Fruit fly (Drosophila melanogaster): ENCODE data around the gene Plp.

The Plp gene

dm6 chr3L:15137790-15138189, 43.3 kb upstream of the Plp start:
- TF ChIP-seq CG11696 (GFP tag; IDR thresholded peaks at IDR 0.05) (no peak), CG9876 (GFP tag; optimal IDR thresholded peaks at IDR 0.05) (no peak), Med (GFP tag) (peak; percentile 27), D19A (tag; optimal IDR thresholded peaks at IDR 0.05) (no peak), sens (GFP tag) (peak; percentile 65), ap (GFP tag; IDR thresholded peaks at IDR 0.05) (no peak), dpn (GFP tag; optimal IDR thresholded peaks at IDR 0.05) (no peak), Oli (tag; optimal IDR thresholded peaks at IDR 0.05) (no peak)

dm6 chr3L:15136659-15137572, 42.4 kb upstream of the Plp start, which contains the start of gene CG12316:
CG12316 (minus strand) TSS chr3L:15136934.
- TF ChIP-seq Hmr (GFP tag; optimal IDR thresholded peaks at IDR 0.05) = peak; percentile 94
- TF ChIP-seq CrebB (tag; optimal IDR thresholded peaks at IDR 0.05) = peak; percentile 92
- TF ChIP-seq CG31365 (tag; optimal IDR thresholded peaks at IDR 0.05) = peak; percentile 85
- peak; percentile 90 for TF ChIP-seq CG10209 (GFP tag; optimal IDR thresholded peaks at IDR 0.05)
- peak; percentile 79 for TF ChIP-seq Mrtf (GFP tag; IDR thresholded peaks at IDR 0.05)
- peak; percentile 81 for TF ChIP-seq CG18011 (GFP tag; optimal IDR thresholded peaks at IDR 0.05)
- 0 out of 2 replicates have a peak, but pooled peaks have one; percentile 19 for TF ChIP-seq cas (GFP tag; IDR thresholded peaks at IDR 0.05)
- TF ChIP-seq Oaz (GFP tag; IDR thresholded peaks at IDR 0.05) = peak; percentile 63
- TF ChIP-seq ash1 (GFP tag; optimal IDR thresholded peaks at IDR 0.05) = peak; percentile 67
- TF ChIP-seq CG15696 (tag; optimal IDR thresholded peaks at IDR 0.05) = peak; percentile 95
- TF ChIP-seq CG18599 (GFP tag; optimal IDR thresholded peaks at IDR 0.05) = peak; percentile 96
- peak; percentile 93 for TF ChIP-seq Spps (tag; optimal IDR thresholded peaks at IDR 0.05)
- TF ChIP-seq inv (GFP tag; IDR thresholded peaks at IDR 0.05; ENCODE audit: partially characterized antibody) = peak; percentile 53
- TF ChIP-seq gsb-n (tag; optimal IDR thresholded peaks at IDR 0.05) = peak; percentile 92
- peak; percentile 93 for TF ChIP-seq CG13296 (GFP tag; optimal IDR thresholded peaks at IDR 0.05)
- peak; percentile 89 for TF ChIP-seq oc (tag; optimal IDR thresholded peaks at IDR 0.05)
- peak; percentile 77 for TF ChIP-seq E2f1 (GFP tag; IDR thresholded peaks at IDR 0.05)
- TF ChIP-seq gce (GFP tag; IDR thresholded peaks at IDR 0.05) = peak; percentile 36; the same call in 2 of the 3 replicates
- TF ChIP-seq CG1647 (GFP tag; optimal IDR thresholded peaks at IDR 0.05) = peak; percentile 83
- peak; percentile 92 for TF ChIP-seq fd64A (GFP tag; optimal IDR thresholded peaks at IDR 0.05)
- TF ChIP-seq hb (GFP tag; IDR thresholded peaks at IDR 0.05; ENCODE audit: partially characterized antibody) = no peak; the same call in 2 of the 3 replicates
- peak; percentile 85 for TF ChIP-seq tap (tag; optimal IDR thresholded peaks at IDR 0.05)
- TF ChIP-seq Tbp (GFP tag; optimal IDR thresholded peaks at IDR 0.05) = no peak
- peak; percentile 92 for TF ChIP-seq CG15269 (tag; optimal IDR thresholded peaks at IDR 0.05)
- TF ChIP-seq pho (GFP tag; optimal IDR thresholded peaks at IDR 0.05) = peak; percentile 92
- peak; percentile 84 for TF ChIP-seq kni (GFP tag; optimal IDR thresholded peaks at IDR 0.05)
- peak; percentile 85 for TF ChIP-seq E2f2 (GFP tag; IDR thresholded peaks at IDR 0.05)
- peak; percentile 98 for TF ChIP-seq Ets65A (GFP tag)
- no peak for TF ChIP-seq CG42726 (GFP tag; IDR thresholded peaks at IDR 0.05; ENCODE audit: partially characterized antibody)
- TF ChIP-seq CG33557 (GFP tag; optimal IDR thresholded peaks at IDR 0.05) = peak; percentile 96
- peak; percentile 84 for TF ChIP-seq CG1792 (GFP tag; optimal IDR thresholded peaks at IDR 0.05)
- peak; percentile 85 for TF ChIP-seq CG16815 (GFP tag; optimal IDR thresholded peaks at IDR 0.05)
- peak; percentile 94 for TF ChIP-seq CG2678 (tag; optimal IDR thresholded peaks at IDR 0.05)
- TF ChIP-seq CG15601 (tag; optimal IDR thresholded peaks at IDR 0.05) = peak; percentile 81
- TF ChIP-seq sug (tag; optimal IDR thresholded peaks at IDR 0.05) = peak; percentile 91
- TF ChIP-seq CG1529 (GFP tag; optimal IDR thresholded peaks at IDR 0.05) = peak; percentile 86
- TF ChIP-seq CG16779 (GFP tag; IDR thresholded peaks at IDR 0.05) = peak; percentile 62; the same call in 1 of the 2 replicates
- peak; percentile 86 for TF ChIP-seq Six4 (GFP tag; optimal IDR thresholded peaks at IDR 0.05)
- peak; percentile 78 for TF ChIP-seq CG11247 (GFP tag; IDR thresholded peaks at IDR 0.05)

All from whole organism, embryonic.